Worm (Caenorhabditis elegans) whole organism, young adult: Measurements from ENCODE around the gene Y62E10A.19.

ENCODE experiments used
- Y53F4B.3 ChIP-seq: fragments of 200-800 bp; sonication (Bioruptor generic); IDR thresholded peaks from 2 replicates; pipeline ENCODE4 v1.3.6; 2022; ENCODE audit warnings: missing genetic modification reagents, missing genetic modification characterization, missing compliant biosample characterization
- Y79H2A.3 ChIP-seq: fragments of 200-800 bp; sonication (Bioruptor generic); conservative IDR thresholded peaks from 2 replicates; pipeline ENCODE4 v1.3.6; 2022; ENCODE audit warnings: missing genetic modification reagents, missing genetic modification characterization, missing compliant biosample characterization
- ama-1 ChIP-seq, 3 experiments: fragments of 150-350 bp in 1 of 3; sonication (generic microtip) in 2 of 3; optimal IDR thresholded peaks; 2 replicates each; lab custom pipeline; 2014 to 2018; ENCODE audit warnings: missing biosample characterization in 2 of 3, missing genetic modification characterization in 2 of 3, missing genetic modification reagents in 2 of 3
- aptf-2 ChIP-seq: fragments of 200-800 bp; sonication (Bioruptor generic); conservative IDR thresholded peaks from 2 replicates; pipeline ENCODE4 v1.3.6; 2022; ENCODE audit warnings: missing genetic modification reagents, missing genetic modification characterization, missing compliant biosample characterization
- attf-6 ChIP-seq: fragments of 200-800 bp; sonication (Bioruptor generic); IDR thresholded peaks from 2 replicates; pipeline ENCODE4 v1.3.6; 2022; ENCODE audit warnings: missing genetic modification reagents, missing genetic modification characterization, missing compliant biosample characterization
- dpl-1 ChIP-seq: fragments of 150-350 bp; optimal IDR thresholded peaks from 2 replicates; lab custom pipeline; 2014; ENCODE audit warnings: missing biosample characterization, missing genetic modification reagents, missing genetic modification characterization
- efl-1 ChIP-seq: fragments of 150-350 bp; optimal IDR thresholded peaks from 2 replicates; lab custom pipeline; 2014; ENCODE audit warnings: missing biosample characterization, missing genetic modification reagents, missing genetic modification characterization
- lsl-1 ChIP-seq: fragments of 200-800 bp; sonication (Bioruptor generic); optimal IDR thresholded peaks from 2 replicates; lab custom pipeline; 2018; ENCODE audit warnings: mild to moderate bottlenecking, missing genetic modification characterization, moderate library complexity, missing compliant biosample characterization
- madf-10 ChIP-seq: sonication (generic microtip); optimal IDR thresholded peaks from 2 replicates; lab custom pipeline; 2016; ENCODE audit warnings: mild to moderate bottlenecking, missing genetic modification characterization, missing compliant biosample characterization
- mel-28 ChIP-seq: sonication (generic microtip); optimal IDR thresholded peaks from 2 replicates; lab custom pipeline; 2016; ENCODE audit warnings: borderline replicate concordance, mild to moderate bottlenecking, missing genetic modification characterization, missing compliant biosample characterization
- nhr-80 ChIP-seq: sonication (generic microtip); optimal IDR thresholded peaks from 2 replicates; lab custom pipeline; 2016; ENCODE audit warnings: missing genetic modification characterization, missing compliant biosample characterization
- rpc-1 ChIP-seq, 2 experiments: fragments of 150-350 bp in 1 of 2; sonication (generic microtip) in 1 of 2; optimal IDR thresholded peaks; 2 replicates each; lab custom pipeline; 2014 to 2018; ENCODE audit warnings: missing biosample characterization in 1 of 2, missing genetic modification characterization in 1 of 2, missing genetic modification reagents in 1 of 2, missing genotype in 1 of 2
- snpc-3.4 ChIP-seq: sonication (generic microtip); optimal IDR thresholded peaks from 2 replicates; lab custom pipeline; 2017; ENCODE audit warnings: missing genetic modification characterization, mild to moderate bottlenecking, missing compliant biosample characterization, antibody characterized with exemption, moderate library complexity, missing genotype, missing genetic modification reagents

ce11 chrIV:13394686-13395085, 13.4 kb downstream of the Y62E10A.19 start:
- TF ChIP-seq mel-28 (tag; lab: Kevin White, UChicago) (no peak), ama-1 (optimal IDR thresholded peaks at IDR 0.05; lab: Kevin White, UChicago) (peak; percentile 42), ama-1 (GFP tag; optimal IDR thresholded peaks at IDR 0.05; lab: Kevin White, UChicago) (no peak), attf-6 (GFP tag; lab: Robert Waterston, UW) (no peak), dpl-1 (no peak), efl-1 (GFP tag; lab: Kevin White, UChicago) (no peak), Y53F4B.3 (GFP tag; lab: Robert Waterston, UW) (no peak), rpc-1 (optimal IDR thresholded peaks at IDR 0.05; lab: Kevin White, UChicago) (no peak), rpc-1 (tag; optimal IDR thresholded peaks at IDR 0.05; lab: Kevin White, UChicago) (no peak), lsl-1 (GFP tag; lab: Kevin White, UChicago) (no peak), nhr-80 (tag; lab: Kevin White, UChicago) (no peak), Y79H2A.3 (GFP tag; lab: Robert Waterston, UW) (no peak), madf-10 (tag; lab: Kevin White, UChicago) (no peak), snpc-3.4 (no peak), aptf-2 (GFP tag; lab: Robert Waterston, UW) (no peak)
